Worm (Caenorhabditis elegans): ENCODE measurements around the gene K11C4.1.

DNA sequence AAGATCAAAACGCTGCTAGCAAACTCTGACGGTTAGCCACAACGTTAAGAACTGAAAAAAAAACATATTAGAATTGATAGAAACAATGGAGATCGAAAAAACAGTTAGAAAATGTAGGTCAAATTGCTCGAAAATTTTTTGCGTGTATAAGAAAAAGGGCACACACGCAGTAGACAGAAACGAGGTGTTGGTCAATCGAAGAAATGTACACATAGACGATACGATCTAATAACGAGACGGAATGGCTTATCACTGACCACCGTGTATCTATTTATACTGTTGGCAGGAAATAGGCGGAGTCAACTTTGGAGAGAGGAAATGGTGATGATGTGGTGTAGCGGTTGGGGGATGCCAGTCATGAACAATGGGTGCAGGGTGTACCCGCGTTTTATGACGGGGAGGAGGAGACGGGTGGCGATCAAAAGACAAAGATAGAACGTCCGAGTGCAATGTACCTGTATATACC is 3.4 kb downstream of the K11C4.1 start, which contains the start of gene odc-1:
- no peak for TF ChIP-seq madf-2 (tag; optimal IDR thresholded peaks at IDR 0.05)
- TF ChIP-seq tbx-2 (tag; optimal IDR thresholded peaks at IDR 0.05): no peak
- TF ChIP-seq nfya-1 (tag; optimal IDR thresholded peaks at IDR 0.05): no peak
- no peak for TF ChIP-seq pha-4 (tag; optimal IDR thresholded peaks at IDR 0.05)
- no peak for TF ChIP-seq lin-11 (tag; optimal IDR thresholded peaks at IDR 0.05)
- no peak for TF ChIP-seq pqm-1 (tag; optimal IDR thresholded peaks at IDR 0.05)
- TF ChIP-seq hlh-30 (tag; optimal IDR thresholded peaks at IDR 0.05; ENCODE audit: insufficient read depth): no peak
- TF ChIP-seq hlh-13 (GFP tag; optimal IDR thresholded peaks at IDR 0.05): no peak

All from whole organism, late embryonic.